Fruit fly (Drosophila melanogaster): ENCODE results near the gene GluRS-m.
A peak's percentile ranks its signal among the peaks of the same experiment; 100 is the strongest.

The GluRS-m gene

dm6 chr3L:16410234-16411119, 6.5 kb downstream of the GluRS-m start (continued):
- TF ChIP-seq CG2116 (GFP tag; optimal IDR thresholded peaks at IDR 0.05), result no peak
- TF ChIP-seq CG13287 (GFP tag; IDR thresholded peaks at IDR 0.05; ENCODE audit: partially characterized antibody), result no peak
- no peak for TF ChIP-seq tap (tag; optimal IDR thresholded peaks at IDR 0.05)
- peak; percentile 93 for TF ChIP-seq crol (GFP tag; IDR thresholded peaks at IDR 0.05)
- TF ChIP-seq CG4820 (GFP tag; optimal IDR thresholded peaks at IDR 0.05), result no peak
- TF ChIP-seq Opbp (GFP tag; IDR thresholded peaks at IDR 0.05; ENCODE audit: partially characterized antibody), result 0 out of 3 replicates have a peak, but pooled peaks have one; percentile 34
- TF ChIP-seq BtbVII (GFP tag; optimal IDR thresholded peaks at IDR 0.05), result no peak
- peak; percentile 10; the same call in 1 of the 2 replicates for TF ChIP-seq chm (GFP tag; IDR thresholded peaks at IDR 0.05)
- 0 out of 2 replicates have a peak, but pooled peaks have one; percentile 36 for TF ChIP-seq NFAT (GFP tag; IDR thresholded peaks at IDR 0.05)
- TF ChIP-seq CG32767 (GFP tag; IDR thresholded peaks at IDR 0.05), result peak; percentile 93
- TF ChIP-seq CG3995 (GFP tag; optimal IDR thresholded peaks at IDR 0.05), result no peak
- TF ChIP-seq zen (tag; optimal IDR thresholded peaks at IDR 0.05), result peak; percentile 78
- no peak for TF ChIP-seq CG13894 (tag; optimal IDR thresholded peaks at IDR 0.05)
- TF ChIP-seq Kr (GFP tag; optimal IDR thresholded peaks at IDR 0.05), result peak; percentile 89
- no peak for TF ChIP-seq NC2α (GFP tag; optimal IDR thresholded peaks at IDR 0.05)
- TF ChIP-seq bbx (GFP tag; IDR thresholded peaks at IDR 0.05; ENCODE audit: partially characterized antibody), result 0 out of 2 replicates have a peak, but pooled peaks have one; percentile 14
- TF ChIP-seq cad (GFP tag; optimal IDR thresholded peaks at IDR 0.05), result peak; percentile 63
- no peak for TF ChIP-seq trem (tag; optimal IDR thresholded peaks at IDR 0.05)
- TF ChIP-seq stc (GFP tag; IDR thresholded peaks at IDR 0.05), result no peak
- TF ChIP-seq CG16779 (GFP tag; IDR thresholded peaks at IDR 0.05), result 0 out of 2 replicates have a peak, but pooled peaks have one; percentile 69
- TF ChIP-seq twi (tag; optimal IDR thresholded peaks at IDR 0.05), result peak; percentile 66
- peak; percentile 87 for TF ChIP-seq cg (GFP tag; optimal IDR thresholded peaks at IDR 0.05)
- TF ChIP-seq CG8478 (optimal IDR thresholded peaks at IDR 0.05), result no peak
- peak; percentile 63 for TF ChIP-seq scrt (GFP tag; optimal IDR thresholded peaks at IDR 0.05)
- TF ChIP-seq CG1832 (GFP tag; optimal IDR thresholded peaks at IDR 0.05), result peak; percentile 42
- TF ChIP-seq CG15479 (GFP tag; optimal IDR thresholded peaks at IDR 0.05), result peak; percentile 66
- TF ChIP-seq esg (GFP tag; conservative IDR thresholded peaks at IDR 0.05), result no peak
- TF ChIP-seq Pdp1 (GFP tag; optimal IDR thresholded peaks at IDR 0.05), result no peak
- no peak for TF ChIP-seq CG13624 (GFP tag; optimal IDR thresholded peaks at IDR 0.05)
- no peak for TF ChIP-seq vnd (GFP tag; IDR thresholded peaks at IDR 0.05; ENCODE audit: partially characterized antibody)
- TF ChIP-seq Hr78 (GFP tag; optimal IDR thresholded peaks at IDR 0.05), result no peak
- no peak for TF ChIP-seq CG11085 (GFP tag; IDR thresholded peaks at IDR 0.05)
- no peak; the same call in 1 of the 2 replicates for TF ChIP-seq CG8765 (GFP tag; IDR thresholded peaks at IDR 0.05)
- no peak for TF ChIP-seq Six4 (GFP tag; optimal IDR thresholded peaks at IDR 0.05)
- peak; percentile 78 for TF ChIP-seq Med (GFP tag)
- no peak for TF ChIP-seq Chrac-16 (GFP tag; optimal IDR thresholded peaks at IDR 0.05)
- TF ChIP-seq gce (GFP tag; IDR thresholded peaks at IDR 0.05), result no peak
- TF ChIP-seq phol (tag; optimal IDR thresholded peaks at IDR 0.05), result peak; percentile 54
- no peak for TF ChIP-seq Optix (GFP tag; IDR thresholded peaks at IDR 0.05)
- TF ChIP-seq slou (GFP tag; optimal IDR thresholded peaks at IDR 0.05), result no peak
- peak; percentile 69 for TF ChIP-seq D (optimal IDR thresholded peaks at IDR 0.05)
- TF ChIP-seq D (GFP tag; optimal IDR thresholded peaks at IDR 0.05), result no peak
- no peak for TF ChIP-seq CG12299 (tag; optimal IDR thresholded peaks at IDR 0.05)
- TF ChIP-seq MBD-R2 (GFP tag; IDR thresholded peaks at IDR 0.05), result no peak
- TF ChIP-seq ewg (GFP tag; optimal IDR thresholded peaks at IDR 0.05), result peak; percentile 94
- peak; percentile 31 for TF ChIP-seq sqz (GFP tag; optimal IDR thresholded peaks at IDR 0.05)
- peak; percentile 82 for TF ChIP-seq Drgx (GFP tag; IDR thresholded peaks at IDR 0.05)
- peak; percentile 88 for TF ChIP-seq nom (GFP tag; optimal IDR thresholded peaks at IDR 0.05)
- no peak for TF ChIP-seq CG9215 (GFP tag; IDR thresholded peaks at IDR 0.05)

Data from whole organism, embryonic.